Fruit fly (Drosophila melanogaster) whole organism, embryonic: Measurements from ENCODE around the gene Pink1.

Experiments
- Antp ChIP-seq: fragments of 200-800 bp; sonication (Bioruptor generic); optimal IDR thresholded peaks from 3 replicates; lab custom pipeline; 2016; ENCODE audit warnings: missing biosample characterization, missing genetic modification characterization
- Asciz ChIP-seq: fragments of 200-800 bp; sonication (Bioruptor generic); optimal IDR thresholded peaks from 2 replicates; lab custom pipeline; 2017; ENCODE audit warnings: missing biosample characterization, mild to moderate bottlenecking, missing genetic modification characterization, missing genetic modification reagents
- Bgb ChIP-seq: fragments of 200-800 bp; sonication (Bioruptor generic); IDR thresholded peaks from 2 replicates; pipeline ENCODE4 v1.3.6; 2022; ENCODE audit warnings: missing biosample characterization, missing genetic modification characterization; ENCODE audit not compliant: partially characterized antibody
- BtbVII ChIP-seq: fragments of 200-800 bp; sonication (Bioruptor generic); optimal IDR thresholded peaks from 3 replicates; lab custom pipeline; 2017; ENCODE audit warnings: missing biosample characterization, mild to moderate bottlenecking, missing genetic modification characterization
- CG10959 ChIP-seq: fragments of 200-800 bp; sonication (Bioruptor generic); IDR thresholded peaks from 2 replicates; pipeline ENCODE4 v1.3.6; 2022; ENCODE audit warnings: missing biosample characterization, missing genetic modification characterization
- CG11085 ChIP-seq: fragments of 200-800 bp; sonication (Bioruptor generic); IDR thresholded peaks from 2 replicates; pipeline ENCODE4 v1.3.6; 2022; ENCODE audit warnings: missing biosample characterization, missing genetic modification characterization
- CG11093 ChIP-seq: fragments of 200-800 bp; sonication (Bioruptor generic); IDR thresholded peaks from 3 replicates; pipeline ENCODE4 v1.3.6; 2022; ENCODE audit warnings: missing biosample characterization, missing genetic modification characterization
- CG11696 ChIP-seq: fragments of 200-800 bp; sonication (Bioruptor generic); IDR thresholded peaks from 2 replicates; pipeline ENCODE4 v1.3.6; 2022; ENCODE audit warnings: missing biosample characterization, missing genetic modification characterization
- CG12236 ChIP-seq: fragments of 200-800 bp; sonication (Bioruptor generic); optimal IDR thresholded peaks from 2 replicates; lab custom pipeline; 2016; ENCODE audit warnings: missing biosample characterization, missing genetic modification characterization
- CG1233 ChIP-seq: fragments of 200-800 bp; sonication (Bioruptor generic); optimal IDR thresholded peaks from 4 replicates; lab custom pipeline; 2018; ENCODE audit warnings: missing biosample characterization, mild to moderate bottlenecking, missing genetic modification characterization
- CG17328 ChIP-seq: fragments of 200-800 bp; sonication (Bioruptor generic); IDR thresholded peaks from 2 replicates; pipeline ENCODE4 v1.3.6; 2022; ENCODE audit warnings: missing biosample characterization, missing genetic modification characterization
- CG2889 ChIP-seq: fragments of 200-800 bp; sonication (Bioruptor generic); IDR thresholded peaks from 3 replicates; pipeline ENCODE4 v1.3.6; 2022; ENCODE audit warnings: missing biosample characterization, missing genetic modification characterization
- CG3163 ChIP-seq: fragments of 200-800 bp; sonication (Bioruptor generic); optimal IDR thresholded peaks from 3 replicates; lab custom pipeline; 2016; ENCODE audit warnings: missing biosample characterization, missing genetic modification characterization
- CG33213 ChIP-seq: fragments of 200-800 bp; sonication (Bioruptor generic); optimal IDR thresholded peaks from 3 replicates; lab custom pipeline; 2016; ENCODE audit warnings: missing biosample characterization, missing genetic modification characterization
- CG33557 ChIP-seq: fragments of 200-800 bp; sonication (Bioruptor generic); optimal IDR thresholded peaks from 2 replicates; lab custom pipeline; 2019; ENCODE audit warnings: missing biosample characterization, mild to moderate bottlenecking, missing genetic modification characterization, moderate library complexity
- CG6272 ChIP-seq: fragments of 200-800 bp; sonication (Bioruptor generic); IDR thresholded peaks from 2 replicates; pipeline ENCODE4 v1.3.6; 2022; ENCODE audit warnings: missing biosample characterization, missing genetic modification characterization
- CG9817 ChIP-seq: fragments of 200-800 bp; sonication (Bioruptor generic); optimal IDR thresholded peaks from 2 replicates; lab custom pipeline; 2018; ENCODE audit warnings: missing biosample characterization, mild to moderate bottlenecking, missing genetic modification characterization, moderate library complexity
- D19B ChIP-seq: fragments of 200-800 bp; sonication (Bioruptor generic); optimal IDR thresholded peaks from 2 replicates; lab custom pipeline; 2017; ENCODE audit warnings: missing biosample characterization, mild to moderate bottlenecking, missing genetic modification characterization
- Dll ChIP-seq: fragments of 200-800 bp; sonication (Bioruptor generic); IDR thresholded peaks from 4 replicates; pipeline ENCODE4 v1.3.6; 2022; ENCODE audit warnings: missing biosample characterization, missing genetic modification characterization; ENCODE audit not compliant: partially characterized antibody
- Dref ChIP-seq: fragments of 200-800 bp; sonication (Bioruptor generic); IDR thresholded peaks from 2 replicates; pipeline ENCODE4 v1.3.6; 2022; ENCODE audit warnings: missing biosample characterization, missing genetic modification characterization
- Elba2 ChIP-seq: fragments of 200-800 bp; sonication (Bioruptor generic); optimal IDR thresholded peaks from 3 replicates; lab custom pipeline; 2016; ENCODE audit warnings: missing biosample characterization, missing genetic modification characterization
- HmgZ ChIP-seq: fragments of 200-800 bp; sonication (Bioruptor generic); optimal IDR thresholded peaks from 2 replicates; lab custom pipeline; 2018; ENCODE audit warnings: missing biosample characterization, mild to moderate bottlenecking, missing genetic modification characterization
- Kr ChIP-seq: fragments of 200-800 bp; sonication (Bioruptor generic); optimal IDR thresholded peaks from 2 replicates; lab custom pipeline; 2017; ENCODE audit warnings: missing biosample characterization, mild to moderate bottlenecking, missing genetic modification characterization
- Lim3 ChIP-seq: fragments of 200-800 bp; sonication (Bioruptor generic); IDR thresholded peaks from 2 replicates; pipeline ENCODE4 v1.3.6; 2022; ENCODE audit warnings: missing biosample characterization, missing genetic modification characterization
- Meics ChIP-seq: fragments of 200-800 bp; sonication (Bioruptor generic); optimal IDR thresholded peaks from 2 replicates; lab custom pipeline; 2017; ENCODE audit warnings: missing biosample characterization, mild to moderate bottlenecking, missing genetic modification characterization
- NFAT ChIP-seq: fragments of 200-800 bp; sonication (Bioruptor generic); IDR thresholded peaks from 2 replicates; pipeline ENCODE4 v1.3.6; 2022; ENCODE audit warnings: missing biosample characterization, missing genetic modification characterization
- Six4 ChIP-seq: fragments of 200-800 bp; sonication (Bioruptor generic); optimal IDR thresholded peaks from 2 replicates; lab custom pipeline; 2016; ENCODE audit warnings: missing biosample characterization, missing genetic modification characterization
- YL-1 ChIP-seq: fragments of 200-800 bp; sonication (Bioruptor generic); optimal IDR thresholded peaks from 3 replicates; lab custom pipeline; 2017; ENCODE audit warnings: missing biosample characterization, mild to moderate bottlenecking, missing genetic modification characterization
- ab ChIP-seq: fragments of 200-800 bp; sonication (Bioruptor generic); optimal IDR thresholded peaks from 2 replicates; lab custom pipeline; 2016; ENCODE audit warnings: missing biosample characterization, missing genetic modification characterization
- al ChIP-seq: fragments of 200-800 bp; sonication (Bioruptor generic); IDR thresholded peaks from 2 replicates; pipeline ENCODE4 v1.3.6; 2022; ENCODE audit warnings: missing biosample characterization, missing genetic modification characterization
- bigmax ChIP-seq: fragments of 200-800 bp; sonication (Bioruptor generic); optimal IDR thresholded peaks from 2 replicates; lab custom pipeline; 2018; ENCODE audit warnings: missing biosample characterization, mild to moderate bottlenecking, missing genetic modification characterization
- bsh ChIP-seq, 2 experiments: fragments of 200-800 bp; sonication (Bioruptor generic); optimal IDR thresholded peaks; 2 replicates each; lab custom pipeline; 2017 to 2018; ENCODE audit warnings: mild to moderate bottlenecking in 2 of 2, missing biosample characterization in 2 of 2, missing genetic modification characterization in 2 of 2, moderate library complexity in 1 of 2
- cas ChIP-seq: fragments of 200-800 bp; sonication (Bioruptor generic); IDR thresholded peaks from 2 replicates; pipeline ENCODE4 v1.3.6; 2022; ENCODE audit warnings: missing biosample characterization, missing genetic modification characterization
- dimm ChIP-seq: fragments of 200-800 bp; sonication (Bioruptor generic); IDR thresholded peaks from 2 replicates; pipeline ENCODE4 v1.3.6; 2022; ENCODE audit warnings: missing biosample characterization, missing genetic modification characterization
- dm ChIP-seq: fragments of 200-800 bp; sonication (Bioruptor generic); optimal IDR thresholded peaks from 3 replicates; lab custom pipeline; 2016; ENCODE audit warnings: missing biosample characterization, missing genetic modification characterization
- ewg ChIP-seq: fragments of 200-800 bp; sonication (Bioruptor generic); optimal IDR thresholded peaks from 3 replicates; lab custom pipeline; 2017; ENCODE audit warnings: mild to moderate bottlenecking, missing biosample characterization, missing genetic modification reagents, missing genetic modification characterization
- eyg ChIP-seq: fragments of 200-800 bp; sonication (Bioruptor generic); optimal IDR thresholded peaks from 3 replicates; lab custom pipeline; 2016; ENCODE audit warnings: missing biosample characterization, missing genetic modification characterization
- fd96Cb ChIP-seq: fragments of 200-800 bp; sonication (Bioruptor generic); optimal IDR thresholded peaks from 2 replicates; lab custom pipeline; 2018; ENCODE audit warnings: missing biosample characterization, mild to moderate bottlenecking, missing genetic modification characterization, moderate library complexity
- inv ChIP-seq: fragments of 200-800 bp; sonication (Bioruptor generic); IDR thresholded peaks from 2 replicates; pipeline ENCODE4 v1.3.6; 2022; ENCODE audit warnings: missing biosample characterization, missing genetic modification characterization; ENCODE audit not compliant: partially characterized antibody
- klu ChIP-seq: fragments of 200-800 bp; sonication (Bioruptor generic); IDR thresholded peaks from 2 replicates; pipeline ENCODE4 v1.3.6; 2022; ENCODE audit warnings: missing biosample characterization, missing genetic modification characterization
- lov ChIP-seq, 2 experiments: fragments of 200-800 bp in 1 of 2; fragments of >200 bp in 1 of 2; sonication (Bioruptor generic) in 1 of 2; IDR thresholded peaks in 1 of 2; optimal IDR thresholded peaks in 1 of 2; 2 replicates in 1 of 2; 3 replicates in 1 of 2; pipeline versions ENCODE4 v1.3.6 to Lab custom; 2017 to 2022; ENCODE audit warnings: missing biosample characterization in 1 of 2, missing genetic modification characterization in 1 of 2
- nerfin-2 ChIP-seq: fragments of 200-800 bp; sonication (Bioruptor generic); IDR thresholded peaks from 2 replicates; pipeline ENCODE4 v1.3.6; 2022; ENCODE audit warnings: missing biosample characterization, missing genetic modification characterization; ENCODE audit not compliant: partially characterized antibody
- pros ChIP-seq: fragments of 200-800 bp; sonication (Bioruptor generic); optimal IDR thresholded peaks from 3 replicates; lab custom pipeline; 2019; ENCODE audit warnings: missing biosample characterization, mild to moderate bottlenecking, missing genetic modification characterization, moderate library complexity
- psq ChIP-seq: fragments of 200-800 bp; sonication (Bioruptor generic); optimal IDR thresholded peaks from 2 replicates; lab custom pipeline; 2017; ENCODE audit warnings: missing biosample characterization, missing genetic modification characterization
- sens-2 ChIP-seq: fragments of 200-800 bp; sonication (Bioruptor generic); IDR thresholded peaks from 2 replicates; pipeline ENCODE4 v1.3.6; 2022; ENCODE audit warnings: missing biosample characterization, missing genetic modification characterization
- sna ChIP-seq: fragments of 200-800 bp; sonication (Bioruptor generic); IDR thresholded peaks from 2 replicates; pipeline ENCODE4 v1.3.6; 2022; ENCODE audit warnings: missing biosample characterization, missing genetic modification characterization; ENCODE audit not compliant: partially characterized antibody
- stc ChIP-seq: fragments of 200-800 bp; sonication (Bioruptor generic); IDR thresholded peaks from 2 replicates; pipeline ENCODE4 v1.3.6; 2022; ENCODE audit warnings: missing biosample characterization, missing genetic modification characterization
- wdn ChIP-seq: fragments of 200-800 bp; sonication (Bioruptor generic); IDR thresholded peaks from 2 replicates; pipeline ENCODE4 v1.3.6; 2022; ENCODE audit warnings: missing biosample characterization, missing genetic modification characterization
- zf30C ChIP-seq: fragments of 200-800 bp; sonication (Bioruptor generic); optimal IDR thresholded peaks from 3 replicates; lab custom pipeline; 2018; ENCODE audit warnings: missing biosample characterization, mild to moderate bottlenecking, missing genetic modification characterization

The Pink1 gene

dm6 chrX:6678635-6679501 lies 4.7 kb upstream of the Pink1 start, which contains the start of gene ND-ASHI (continued):
- peak; percentile 97 for TF ChIP-seq wdn (GFP tag; lab: Robert Waterston, UW)
- TF ChIP-seq lov (optimal IDR thresholded peaks at IDR 0.05; lab: Kevin White, UChicago): no peak
- TF ChIP-seq lov (GFP tag; IDR thresholded peaks at IDR 0.05; lab: Robert Waterston, UW): peak; percentile 94
- TF ChIP-seq zf30C (GFP tag; lab: Kevin White, UChicago): no peak
- TF ChIP-seq nerfin-2 (GFP tag; lab: Robert Waterston, UW): no peak
- peak; percentile 73 for TF ChIP-seq CG12236 (GFP tag; lab: Kevin White, UChicago)
- TF ChIP-seq CG2889 (GFP tag; lab: Robert Waterston, UW): peak; percentile 91
- peak; percentile 89 for TF ChIP-seq fd96Cb
- TF ChIP-seq CG33557: peak; percentile 81
- TF ChIP-seq Dll: no peak
- TF ChIP-seq Elba2 (GFP tag; lab: Kevin White, UChicago): peak; percentile 81
- peak; percentile 68 for TF ChIP-seq YL-1 (GFP tag; lab: Kevin White, UChicago)
- TF ChIP-seq sens-2 (GFP tag; lab: Robert Waterston, UW): peak; percentile 95
- peak; percentile 45 for TF ChIP-seq Dref (GFP tag; lab: Robert Waterston, UW)
- peak; percentile 96 for TF ChIP-seq NFAT (GFP tag; lab: Robert Waterston, UW)
- peak; percentile 97 for TF ChIP-seq Meics (GFP tag; lab: Kevin White, UChicago)
- TF ChIP-seq bsh (GFP tag; optimal IDR thresholded peaks at IDR 0.05; lab: Kevin White, UChicago): peak; percentile 93 to 94
- TF ChIP-seq BtbVII (GFP tag; lab: Kevin White, UChicago): peak; percentile 96
- TF ChIP-seq CG33213 (GFP tag; lab: Kevin White, UChicago): peak; percentile 89
- TF ChIP-seq CG1233 (GFP tag; lab: Kevin White, UChicago): peak; percentile 92
- no peak for TF ChIP-seq sna (GFP tag; lab: Robert Waterston, UW)
- peak; percentile 75 for TF ChIP-seq ewg (GFP tag; lab: Kevin White, UChicago)
- TF ChIP-seq stc (GFP tag; lab: Robert Waterston, UW): peak; percentile 93
- TF ChIP-seq bigmax (GFP tag; lab: Kevin White, UChicago): peak; percentile 57
- TF ChIP-seq Bgb: no peak
- no peak for TF ChIP-seq Asciz (GFP tag; lab: Kevin White, UChicago)
- TF ChIP-seq al (GFP tag; lab: Robert Waterston, UW): peak; percentile 95
- peak; percentile 60 for TF ChIP-seq CG3163
- peak; percentile 86 for TF ChIP-seq Antp (GFP tag; lab: Kevin White, UChicago)
- TF ChIP-seq klu: peak; percentile 91
- TF ChIP-seq CG6272 (GFP tag; lab: Robert Waterston, UW): peak; percentile 88
- peak; percentile 97 for TF ChIP-seq HmgZ (tag; lab: Kevin White, UChicago)
- TF ChIP-seq Kr (GFP tag; lab: Kevin White, UChicago): no peak
- TF ChIP-seq CG9817 (tag; lab: Kevin White, UChicago): peak; percentile 95
- TF ChIP-seq CG11696 (GFP tag; lab: Robert Waterston, UW): peak; percentile 98
- no peak for TF ChIP-seq pros (GFP tag; lab: Kevin White, UChicago)
- TF ChIP-seq CG10959 (GFP tag; lab: Robert Waterston, UW): peak; percentile 86
- TF ChIP-seq eyg (GFP tag; lab: Kevin White, UChicago): peak; percentile 91
- TF ChIP-seq psq (GFP tag; lab: Kevin White, UChicago): peak; percentile 69
- peak; percentile 88 for TF ChIP-seq dimm
- peak; percentile 71 for TF ChIP-seq dm (GFP tag; lab: Kevin White, UChicago)
- peak; percentile 89 for TF ChIP-seq ab
- TF ChIP-seq cas (GFP tag; lab: Robert Waterston, UW): peak; percentile 89
- TF ChIP-seq CG17328 (GFP tag; lab: Robert Waterston, UW): peak; percentile 97
- TF ChIP-seq Six4 (GFP tag; lab: Kevin White, UChicago): peak; percentile 90
- TF ChIP-seq CG11085 (GFP tag; lab: Robert Waterston, UW): peak; percentile 94
- TF ChIP-seq CG11093 (GFP tag; lab: Robert Waterston, UW): peak; percentile 92
- peak; percentile 78 for TF ChIP-seq Lim3 (GFP tag; lab: Robert Waterston, UW)
- peak; percentile 91 for TF ChIP-seq D19B
- TF ChIP-seq inv: no peak
